Worm (Caenorhabditis elegans) whole organism, early embryonic: ENCODE measurements around the gene W07A12.8.

Experiments
- B0310.2 ChIP-seq: sonication (generic microtip); optimal IDR thresholded peaks from 2 replicates; lab custom pipeline; 2016; ENCODE audit warnings: mild to moderate bottlenecking, missing genetic modification characterization, missing compliant biosample characterization
- F13C5.2 ChIP-seq: sonication (generic microtip); optimal IDR thresholded peaks from 2 replicates; lab custom pipeline; 2017; ENCODE audit warnings: mild to moderate bottlenecking, missing genetic modification characterization, inconsistent platforms, missing compliant biosample characterization
- aly-1 ChIP-seq: sonication (generic microtip); optimal IDR thresholded peaks from 2 replicates; lab custom pipeline; 2016; ENCODE audit warnings: missing genetic modification characterization, missing compliant biosample characterization
- ama-1 ChIP-seq: fragments of 150-350 bp; optimal IDR thresholded peaks from 2 replicates; lab custom pipeline; 2014
- ceh-13 ChIP-seq: fragments of 200-800 bp; sonication (Bioruptor generic); optimal IDR thresholded peaks from 2 replicates; lab custom pipeline; 2018; ENCODE audit warnings: mild to moderate bottlenecking, missing genetic modification characterization, missing compliant biosample characterization
- ceh-36 ChIP-seq: sonication (generic microtip); optimal IDR thresholded peaks from 2 replicates; lab custom pipeline; 2016; ENCODE audit warnings: missing genetic modification characterization, inconsistent platforms, missing compliant biosample characterization
- ets-7 ChIP-seq: sonication (generic microtip); optimal IDR thresholded peaks from 2 replicates; lab custom pipeline; 2016; ENCODE audit warnings: missing genotype, missing genetic modification characterization, missing compliant biosample characterization
- flt-1 ChIP-seq: fragments of 200-800 bp; sonication (Bioruptor generic); IDR thresholded peaks from 2 replicates; pipeline ENCODE4 v1.3.6; 2022; ENCODE audit warnings: missing genetic modification characterization, missing compliant biosample characterization
- hmbx-1 ChIP-seq: sonication (generic microtip); optimal IDR thresholded peaks from 2 replicates; lab custom pipeline; 2016; ENCODE audit warnings: mild to moderate bottlenecking, missing genetic modification characterization, missing compliant biosample characterization
- hmg-4 ChIP-seq: fragments of 200-800 bp; sonication (Bioruptor generic); optimal IDR thresholded peaks from 2 replicates; lab custom pipeline; 2018; ENCODE audit warnings: mild to moderate bottlenecking, missing genetic modification characterization, missing compliant biosample characterization
- hnd-1 ChIP-seq: sonication (generic microtip); optimal IDR thresholded peaks from 2 replicates; lab custom pipeline; 2016; ENCODE audit warnings: missing genetic modification characterization, missing compliant biosample characterization
- pes-1 ChIP-seq: fragments of 200-800 bp; sonication (Bioruptor generic); IDR thresholded peaks from 2 replicates; pipeline ENCODE4 v1.3.6; 2022; ENCODE audit warnings: missing genetic modification reagents, missing genetic modification characterization, missing compliant biosample characterization
- scrt-1 ChIP-seq: fragments of 200-800 bp; sonication (Bioruptor generic); IDR thresholded peaks from 2 replicates; pipeline ENCODE4 v1.3.6; 2022; ENCODE audit warnings: missing genetic modification characterization, missing compliant biosample characterization
- sea-1 ChIP-seq: fragments of 200-800 bp; sonication (Bioruptor generic); conservative IDR thresholded peaks from 2 replicates; pipeline ENCODE4 v1.3.6; 2022; ENCODE audit warnings: missing genetic modification characterization, missing compliant biosample characterization
- tbx-11 ChIP-seq: fragments of 200-800 bp; sonication (Bioruptor generic); IDR thresholded peaks from 2 replicates; pipeline ENCODE4 v1.3.6; 2022; ENCODE audit warnings: missing genetic modification characterization, missing compliant biosample characterization
- tbx-37 ChIP-seq: fragments of 200-800 bp; sonication (Bioruptor generic); conservative IDR thresholded peaks from 2 replicates; pipeline ENCODE4 v1.3.6; 2022; ENCODE audit warnings: missing genetic modification reagents, missing genetic modification characterization, missing compliant biosample characterization
- tra-4 ChIP-seq: sonication (generic microtip); optimal IDR thresholded peaks from 2 replicates; lab custom pipeline; 2017; ENCODE audit warnings: missing genetic modification characterization, missing compliant biosample characterization

W07A12.8 gene

DNA sequence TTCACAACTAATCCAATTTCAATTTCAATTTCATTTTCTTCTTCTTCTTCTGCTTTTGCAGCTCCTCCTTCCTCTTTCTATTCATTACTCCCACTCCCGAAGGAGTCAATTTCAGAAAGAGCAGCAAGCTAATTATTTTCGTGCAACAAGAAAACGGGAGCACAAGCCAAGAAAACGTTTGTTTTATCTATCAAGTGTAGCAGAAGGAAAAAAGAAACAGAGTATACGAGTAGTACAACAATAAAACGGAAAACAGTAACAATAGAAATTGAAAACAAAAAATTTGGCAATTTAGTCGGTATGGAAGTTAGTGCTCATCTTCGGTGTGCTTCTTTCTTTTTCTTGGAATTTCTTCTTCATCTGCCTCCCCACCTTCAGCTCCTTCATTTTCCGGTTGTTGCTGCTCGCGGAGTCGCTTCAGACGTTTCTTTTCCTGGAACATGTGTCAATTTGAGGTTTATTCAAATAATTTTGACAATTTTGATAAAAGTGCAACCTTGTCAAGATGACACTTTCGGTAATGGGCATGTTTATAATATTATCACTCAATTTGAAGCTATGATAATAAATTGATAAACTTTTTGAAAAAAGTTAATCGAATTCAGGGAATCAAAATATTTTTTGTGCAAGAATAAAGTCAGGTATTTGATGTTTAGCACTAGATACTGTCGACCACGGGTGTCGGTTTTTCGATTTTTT, at the start of gene W07A12.8:
W07A12.8 (minus strand) TSS at position 51 of the 699 bp plus-strand sequence.
- TF ChIP-seq aly-1 (tag; lab: Kevin White, UChicago) (no peak), F13C5.2 (tag; lab: Kevin White, UChicago) (no peak), ets-7 (tag; lab: Kevin White, UChicago) (no peak), tbx-37 (GFP tag; lab: Robert Waterston, UW) (no peak), scrt-1 (GFP tag; lab: Robert Waterston, UW) (no peak), ceh-36 (tag; lab: Kevin White, UChicago) (no peak), tbx-11 (GFP tag; lab: Robert Waterston, UW) (no peak), ceh-13 (GFP tag; lab: Kevin White, UChicago) (no peak), pes-1 (GFP tag; lab: Robert Waterston, UW) (no peak), tra-4 (no peak), hmbx-1 (tag; lab: Kevin White, UChicago) (no peak), hmg-4 (no peak)

- TF ChIP-seq ama-1 (lab: Kevin White, UChicago): no peak
- TF ChIP-seq scrt-1 (GFP tag; lab: Robert Waterston, UW): no peak
- no peak for TF ChIP-seq tra-4
- no peak for TF ChIP-seq tbx-11 (GFP tag; lab: Robert Waterston, UW)
- TF ChIP-seq B0310.2 (tag; lab: Kevin White, UChicago): no peak
- no peak for TF ChIP-seq hmg-4
Observed at ce11 chrII:9213055-9213708, 47.6 kb upstream of the W07A12.8 start, which contains the start of gene znfx-1. TSS of gene znfx-1 (plus strand) at chrII:9213658.

- TF ChIP-seq ama-1 (lab: Kevin White, UChicago) (no peak), ceh-36 (tag; lab: Kevin White, UChicago) (no peak), scrt-1 (GFP tag; lab: Robert Waterston, UW) (no peak), ets-7 (tag; lab: Kevin White, UChicago) (no peak), pes-1 (GFP tag; lab: Robert Waterston, UW) (no peak), tbx-11 (GFP tag; lab: Robert Waterston, UW) (no peak), hmg-4 (no peak), B0310.2 (tag; lab: Kevin White, UChicago) (no peak), aly-1 (tag; lab: Kevin White, UChicago) (no peak), hmbx-1 (tag; lab: Kevin White, UChicago) (no peak), ceh-13 (GFP tag; lab: Kevin White, UChicago) (no peak), hnd-1 (tag; lab: Kevin White, UChicago) (no peak), tbx-37 (GFP tag; lab: Robert Waterston, UW) (no peak), F13C5.2 (tag; lab: Kevin White, UChicago) (no peak), sea-1 (GFP tag; lab: Robert Waterston, UW) (no peak)
Observed at ce11 chrII:9211684-9212083, 46.1 kb upstream of the W07A12.8 start.

ce11 chrII:9210076-9210475, 44.5 kb upstream of the W07A12.8 start, which contains the start of gene ZK1067.4:
TSS of gene ZK1067.4 (plus strand) at chrII:9210376.
- TF ChIP-seq scrt-1 (GFP tag; lab: Robert Waterston, UW) (no peak), hnd-1 (tag; lab: Kevin White, UChicago) (no peak), tbx-37 (GFP tag; lab: Robert Waterston, UW) (no peak), tbx-11 (GFP tag; lab: Robert Waterston, UW) (no peak)

- TF ChIP-seq sea-1 (GFP tag; lab: Robert Waterston, UW) (no peak), tra-4 (no peak), aly-1 (tag; lab: Kevin White, UChicago) (no peak), flt-1 (GFP tag; lab: Robert Waterston, UW) (no peak), ets-7 (tag; lab: Kevin White, UChicago) (no peak), tbx-11 (GFP tag; lab: Robert Waterston, UW) (no peak), ceh-36 (tag; lab: Kevin White, UChicago) (no peak), B0310.2 (tag; lab: Kevin White, UChicago) (no peak), F13C5.2 (tag; lab: Kevin White, UChicago) (no peak), tbx-37 (GFP tag; lab: Robert Waterston, UW) (no peak), hmbx-1 (tag; lab: Kevin White, UChicago) (no peak), hmg-4 (no peak), pes-1 (GFP tag; lab: Robert Waterston, UW) (no peak)
Observed at ce11 chrII:9197212-9197611, 31.6 kb upstream of the W07A12.8 start, which contains the start of gene let-23. TSS of gene let-23 (plus strand) at chrII:9197512.

- TF ChIP-seq pes-1 (GFP tag; lab: Robert Waterston, UW): no peak
- no peak for TF ChIP-seq hmbx-1 (tag; lab: Kevin White, UChicago)
- TF ChIP-seq tra-4: no peak
- no peak for TF ChIP-seq hmg-4
- TF ChIP-seq ama-1 (lab: Kevin White, UChicago): no peak
- TF ChIP-seq ceh-13 (GFP tag; lab: Kevin White, UChicago): no peak
- no peak for TF ChIP-seq aly-1 (tag; lab: Kevin White, UChicago)
- no peak for TF ChIP-seq sea-1 (GFP tag; lab: Robert Waterston, UW)
- TF ChIP-seq flt-1 (GFP tag; lab: Robert Waterston, UW): no peak
- TF ChIP-seq B0310.2 (tag; lab: Kevin White, UChicago): no peak
- TF ChIP-seq ets-7 (tag; lab: Kevin White, UChicago): no peak
- no peak for TF ChIP-seq ceh-36 (tag; lab: Kevin White, UChicago)
- no peak for TF ChIP-seq F13C5.2 (tag; lab: Kevin White, UChicago)
- no peak for TF ChIP-seq tbx-37 (GFP tag; lab: Robert Waterston, UW)
- TF ChIP-seq tbx-11 (GFP tag; lab: Robert Waterston, UW): no peak
- no peak for TF ChIP-seq scrt-1 (GFP tag; lab: Robert Waterston, UW)
- no peak for TF ChIP-seq hnd-1 (tag; lab: Kevin White, UChicago)
Observed at ce11 chrII:9196325-9196724, 30.7 kb upstream of the W07A12.8 start.
